Worm (Caenorhabditis elegans) whole organism, L1 larva: ENCODE data around the gene F58B4.5.

Experiments
- C16A3.4 ChIP-seq: fragments of 150-350 bp; optimal IDR thresholded peaks from 2 replicates; lab custom pipeline; 2014; ENCODE audit warnings: missing biosample characterization, missing genetic modification characterization
- F16B12.6 ChIP-seq: fragments of 150-350 bp; optimal IDR thresholded peaks from 2 replicates; lab custom pipeline; 2014; ENCODE audit warnings: missing biosample characterization, missing genetic modification characterization
- Y116A8C.19 ChIP-seq: sonication (generic microtip); optimal IDR thresholded peaks from 2 replicates; lab custom pipeline; 2016; ENCODE audit warnings: missing compliant biosample characterization, missing genetic modification characterization, borderline replicate concordance
- alr-1 ChIP-seq: fragments of 200-800 bp; sonication (Bioruptor generic); optimal IDR thresholded peaks from 2 replicates; lab custom pipeline; 2018; ENCODE audit warnings: borderline replicate concordance, mild to moderate bottlenecking, missing genetic modification characterization, missing compliant biosample characterization
- ama-1 ChIP-seq: fragments of 150-350 bp; optimal IDR thresholded peaks from 2 replicates; lab custom pipeline; 2014
- blmp-1 ChIP-seq: fragments of 150-350 bp; optimal IDR thresholded peaks from 2 replicates; lab custom pipeline; 2014; ENCODE audit warnings: missing biosample characterization, missing genetic modification characterization
- ceh-8 ChIP-seq: fragments of 200-800 bp; sonication (Bioruptor generic); optimal IDR thresholded peaks from 2 replicates; lab custom pipeline; 2018; ENCODE audit warnings: mild to moderate bottlenecking, missing genetic modification characterization, moderate library complexity, missing compliant biosample characterization
- ceh-88 ChIP-seq: fragments of 200-800 bp; sonication (Bioruptor generic); IDR thresholded peaks from 2 replicates; pipeline ENCODE4 v1.3.6; 2022; ENCODE audit warnings: missing genetic modification characterization, missing compliant biosample characterization
- ceh-90 ChIP-seq: sonication (generic microtip); optimal IDR thresholded peaks from 2 replicates; lab custom pipeline; 2016; ENCODE audit warnings: missing genetic modification characterization, missing compliant biosample characterization
- dsc-1 ChIP-seq: sonication (generic microtip); optimal IDR thresholded peaks from 2 replicates; lab custom pipeline; 2016; ENCODE audit warnings: mild to moderate bottlenecking, missing genetic modification characterization, missing compliant biosample characterization
- efl-1 ChIP-seq, 4 experiments: fragments of 150-350 bp; optimal IDR thresholded peaks in 3 of 4; peaks in 1 of 4; 1 replicate in 1 of 4; 2 replicates in 3 of 4; lab custom pipeline; 2014; ENCODE audit warnings: missing biosample characterization in 2 of 4, missing genetic modification characterization in 2 of 4, missing genetic modification reagents in 2 of 4
- egl-27 ChIP-seq, 2 experiments: fragments of 150-350 bp in 1 of 2; sonication (generic microtip); optimal IDR thresholded peaks; 3 replicates each; lab custom pipeline; 2017 to 2018; ENCODE audit warnings: missing biosample characterization in 2 of 2, missing genetic modification characterization in 2 of 2, missing genetic modification reagents in 2 of 2
- elt-2 ChIP-seq: sonication (generic microtip); optimal IDR thresholded peaks from 2 replicates; lab custom pipeline; 2016; ENCODE audit warnings: missing genetic modification characterization, mild to moderate bottlenecking, inconsistent platforms, missing compliant biosample characterization, missing genetic modification reagents
- elt-3 ChIP-seq, 6 experiments: fragments of 150-350 bp in 1 of 6; sonication (generic microtip); optimal IDR thresholded peaks; 2 replicates each; lab custom pipeline; 2017 to 2018; ENCODE audit warnings: missing biosample characterization in 6 of 6, missing genetic modification characterization in 6 of 6, inconsistent platforms in 1 of 6
- fkh-8 ChIP-seq: sonication (generic microtip); optimal IDR thresholded peaks from 2 replicates; lab custom pipeline; 2016; ENCODE audit warnings: mild to moderate bottlenecking, missing genetic modification characterization, missing compliant biosample characterization
- grh-1 ChIP-seq: fragments of 200-800 bp; sonication (Bioruptor generic); IDR thresholded peaks from 2 replicates; pipeline ENCODE4 v1.3.6; 2022; ENCODE audit warnings: missing genetic modification reagents, missing genetic modification characterization, missing compliant biosample characterization
- hlh-17 ChIP-seq: fragments of 200-800 bp; sonication (Bioruptor generic); optimal IDR thresholded peaks from 2 replicates; lab custom pipeline; 2018; ENCODE audit warnings: missing genetic modification characterization, mild to moderate bottlenecking, missing compliant biosample characterization, moderate library complexity, borderline replicate concordance
- hpl-2 ChIP-seq: fragments of 150-350 bp; optimal IDR thresholded peaks from 2 replicates; lab custom pipeline; 2014; ENCODE audit warnings: missing biosample characterization, missing genetic modification reagents, missing genetic modification characterization
- isw-1 ChIP-seq: fragments of 200-800 bp; sonication (Bioruptor generic); IDR thresholded peaks from 2 replicates; pipeline ENCODE4 v1.3.6; 2022; ENCODE audit warnings: missing genetic modification characterization, missing compliant biosample characterization
- lin-13 ChIP-seq: fragments of 150-350 bp; optimal IDR thresholded peaks from 2 replicates; lab custom pipeline; 2014; ENCODE audit warnings: missing biosample characterization, missing genetic modification reagents, missing genetic modification characterization
- lin-14 ChIP-seq: fragments of 200-800 bp; sonication (Bioruptor generic); optimal IDR thresholded peaks from 2 replicates; lab custom pipeline; 2018; ENCODE audit warnings: mild to moderate bottlenecking, missing genetic modification characterization, moderate library complexity, missing compliant biosample characterization
- lin-35 ChIP-seq, 2 experiments: fragments of 150-350 bp; optimal IDR thresholded peaks; 2 replicates each; lab custom pipeline; 2014; ENCODE audit warnings: missing biosample characterization in 2 of 2, missing genetic modification characterization in 2 of 2, missing genetic modification reagents in 2 of 2
- lsy-2 ChIP-seq, 2 experiments: fragments of 150-350 bp; optimal IDR thresholded peaks; 2 replicates each; lab custom pipeline; 2014; ENCODE audit warnings: missing biosample characterization in 2 of 2, missing genetic modification characterization in 2 of 2
- nhr-11 ChIP-seq: fragments of 150-350 bp; optimal IDR thresholded peaks from 2 replicates; lab custom pipeline; 2014; ENCODE audit warnings: missing biosample characterization, missing genetic modification characterization
- nhr-19 ChIP-seq: fragments of 200-800 bp; sonication (Bioruptor generic); conservative IDR thresholded peaks from 2 replicates; pipeline ENCODE4 v1.3.6; 2022; ENCODE audit warnings: missing genetic modification characterization, missing compliant biosample characterization
- nhr-20 ChIP-seq: sonication (generic microtip); optimal IDR thresholded peaks from 2 replicates; lab custom pipeline; 2016; ENCODE audit warnings: mild to moderate bottlenecking, missing genetic modification characterization, missing compliant biosample characterization
- nhr-237 ChIP-seq: fragments of 150-350 bp; optimal IDR thresholded peaks from 2 replicates; lab custom pipeline; 2014; ENCODE audit warnings: missing biosample characterization, missing genetic modification characterization
- nhr-28 ChIP-seq: fragments of 150-350 bp; optimal IDR thresholded peaks from 2 replicates; lab custom pipeline; 2014; ENCODE audit warnings: missing biosample characterization, missing genetic modification characterization
- nhr-47 ChIP-seq: sonication (generic microtip); optimal IDR thresholded peaks from 2 replicates; lab custom pipeline; 2016; ENCODE audit warnings: mild to moderate bottlenecking, missing genetic modification characterization, moderate library complexity, missing compliant biosample characterization
- nhr-71 ChIP-seq: sonication (generic microtip); optimal IDR thresholded peaks from 2 replicates; lab custom pipeline; 2016; ENCODE audit warnings: mild to moderate bottlenecking, missing genetic modification characterization, moderate library complexity, missing compliant biosample characterization
- nhr-76 ChIP-seq: sonication (generic microtip); optimal IDR thresholded peaks from 2 replicates; lab custom pipeline; 2017; ENCODE audit warnings: missing biosample characterization, missing genetic modification characterization
- nhr-85 ChIP-seq: sonication (generic microtip); peaks from one replicate; lab custom pipeline; 2016; ENCODE audit warnings: missing genetic modification characterization, inconsistent platforms, missing compliant biosample characterization
- nhr-90 ChIP-seq: sonication (generic microtip); optimal IDR thresholded peaks from 2 replicates; lab custom pipeline; 2016; ENCODE audit warnings: mild to moderate bottlenecking, missing genetic modification characterization, missing compliant biosample characterization; ENCODE audit not compliant: poor library complexity
- sox-4 ChIP-seq: sonication (generic microtip); optimal IDR thresholded peaks from 2 replicates; lab custom pipeline; 2016; ENCODE audit warnings: missing genetic modification characterization, missing compliant biosample characterization
- sptf-1 ChIP-seq: fragments of 150-350 bp; optimal IDR thresholded peaks from 2 replicates; lab custom pipeline; 2014; ENCODE audit warnings: missing biosample characterization, missing genetic modification characterization
- tbx-2 ChIP-seq: sonication (generic microtip); optimal IDR thresholded peaks from 2 replicates; lab custom pipeline; 2016; ENCODE audit warnings: missing genetic modification characterization, missing compliant biosample characterization
- unc-30 ChIP-seq: sonication (generic microtip); optimal IDR thresholded peaks from 2 replicates; lab custom pipeline; 2017; ENCODE audit warnings: missing biosample characterization, missing genetic modification characterization
- ztf-4 ChIP-seq: fragments of 150-350 bp; optimal IDR thresholded peaks from 2 replicates; lab custom pipeline; 2014; ENCODE audit warnings: missing biosample characterization, missing genetic modification characterization

Gene F58B4.5

ce11 chrV:10932411-10932810 lies at the start of gene F58B4.5:
F58B4.5 (plus strand) TSS chrV:10932693.
- no peak for TF ChIP-seq ceh-90
- no peak for TF ChIP-seq efl-1 (optimal IDR thresholded peaks at IDR 0.05; lab: Kevin White, UChicago)
- TF ChIP-seq efl-1 (GFP tag; optimal IDR thresholded peaks at IDR 0.05 in 1 of 2; lab: Kevin White, UChicago) = peak in 1 of 2 experiments; percentile 43
- peak; percentile 89 for TF ChIP-seq elt-2 (tag; lab: Kevin White, UChicago)
- TF ChIP-seq egl-27 (tag; optimal IDR thresholded peaks at IDR 0.05; lab: Kevin White, UChicago) = no peak
- no peak for TF ChIP-seq tbx-2 (tag; lab: Kevin White, UChicago)
- peak in 1 of 2 experiments; percentile 19 for TF ChIP-seq lin-35 (GFP tag; optimal IDR thresholded peaks at IDR 0.05; lab: Kevin White, UChicago)
- peak; percentile 51 for TF ChIP-seq nhr-20 (tag; lab: Kevin White, UChicago)
- TF ChIP-seq dsc-1 (tag; lab: Kevin White, UChicago) = no peak
- TF ChIP-seq ceh-88 (GFP tag; lab: Robert Waterston, UW) = no peak
- TF ChIP-seq alr-1 (tag; lab: Kevin White, UChicago) = no peak
- no peak for TF ChIP-seq hpl-2

- no peak for TF ChIP-seq nhr-237 (tag; lab: Kevin White, UChicago)
- TF ChIP-seq grh-1 (GFP tag; lab: Robert Waterston, UW) = no peak
- no peak for TF ChIP-seq nhr-19 (GFP tag; lab: Robert Waterston, UW)
- no peak for TF ChIP-seq sox-4 (tag; lab: Kevin White, UChicago)
- TF ChIP-seq fkh-8 = no peak
- no peak for TF ChIP-seq lin-13 (GFP tag; lab: Kevin White, UChicago)
- no peak for TF ChIP-seq ceh-8
- no peak for TF ChIP-seq Y116A8C.19 (tag; lab: Kevin White, UChicago)
- TF ChIP-seq ztf-4 (tag; lab: Kevin White, UChicago) = no peak
- TF ChIP-seq nhr-28 (tag; lab: Kevin White, UChicago) = no peak
- no peak for TF ChIP-seq tbx-2 (tag; lab: Kevin White, UChicago)
- no peak for TF ChIP-seq nhr-76 (tag; lab: Kevin White, UChicago)
- TF ChIP-seq F16B12.6 (tag; lab: Kevin White, UChicago) = no peak
Observed at ce11 chrV:10883478-10883877, 49.0 kb upstream of the F58B4.5 start, which contains the start of gene F32D8.2. F32D8.2 (plus strand) TSS chrV:10883778.

- TF ChIP-seq elt-3 (tag; optimal IDR thresholded peaks at IDR 0.05; lab: Kevin White, UChicago) = peak in 1 of 6 experiments; percentile 36
- no peak for TF ChIP-seq unc-30 (tag; lab: Kevin White, UChicago)
- peak; percentile 46 for TF ChIP-seq lin-14 (GFP tag; lab: Kevin White, UChicago)
- peak; percentile 98 for TF ChIP-seq blmp-1 (tag; lab: Kevin White, UChicago)
Observed at ce11 chrV:10886405-10886887, 46.0 kb upstream of the F58B4.5 start, which contains the start of gene F32D8.3. F32D8.3 (plus strand) TSS chrV:10886837.

ce11 chrV:10887564-10887963 lies 44.9 kb upstream of the F58B4.5 start:
- peak; percentile 28 for TF ChIP-seq nhr-90
- peak; percentile 49 for TF ChIP-seq C16A3.4
- TF ChIP-seq hlh-17 = no peak
- TF ChIP-seq lin-35 (GFP tag; optimal IDR thresholded peaks at IDR 0.05; lab: Kevin White, UChicago) = peak in 1 of 2 experiments; percentile 9
- no peak for TF ChIP-seq isw-1 (GFP tag; lab: Robert Waterston, UW)
- peak in 1 of 2 experiments; percentile 3 for TF ChIP-seq lsy-2 (tag; optimal IDR thresholded peaks at IDR 0.05; lab: Kevin White, UChicago)
- no peak for TF ChIP-seq efl-1 (optimal IDR thresholded peaks at IDR 0.05; lab: Kevin White, UChicago)
- peak in 1 of 2 experiments; percentile 89 for TF ChIP-seq efl-1 (GFP tag; optimal IDR thresholded peaks at IDR 0.05 in 1 of 2; lab: Kevin White, UChicago)
- no peak for TF ChIP-seq nhr-11 (tag; lab: Kevin White, UChicago)
- TF ChIP-seq nhr-47 (tag; lab: Kevin White, UChicago) = peak; percentile 6
- no peak for TF ChIP-seq sptf-1
- TF ChIP-seq nhr-85 (tag; lab: Kevin White, UChicago) = peak; percentile 30
- peak; percentile 34 for TF ChIP-seq nhr-71
- TF ChIP-seq ama-1 (lab: Kevin White, UChicago) = peak; percentile 15
